Fruit fly (Drosophila melanogaster) whole organism, embryonic: ENCODE measurements around the gene CG8837.

ENCODE experiments used
- Blimp-1 ChIP-seq: fragments of 200-800 bp; sonication (Bioruptor generic); optimal IDR thresholded peaks from 3 replicates; lab custom pipeline; 2018; ENCODE audit warnings: missing biosample characterization, missing genetic modification characterization, mild to moderate bottlenecking, moderate library complexity, missing genetic modification reagents
- CG10366 ChIP-seq: fragments of 200-800 bp; sonication (Bioruptor generic); IDR thresholded peaks from 2 replicates; pipeline ENCODE4 v1.3.6; 2022; ENCODE audit warnings: missing biosample characterization, missing genetic modification characterization
- CG10462 ChIP-seq: fragments of 200-800 bp; sonication (Bioruptor generic); optimal IDR thresholded peaks from 2 replicates; lab custom pipeline; 2016; ENCODE audit warnings: missing biosample characterization, missing genetic modification characterization
- CG10959 ChIP-seq: fragments of 200-800 bp; sonication (Bioruptor generic); IDR thresholded peaks from 2 replicates; pipeline ENCODE4 v1.3.6; 2022; ENCODE audit warnings: missing biosample characterization, missing genetic modification characterization
- CG11398 ChIP-seq: fragments of 200-800 bp; sonication (Bioruptor generic); optimal IDR thresholded peaks from 2 replicates; lab custom pipeline; 2016; ENCODE audit warnings: missing biosample characterization, missing genetic modification characterization
- CG11560 ChIP-seq: fragments of 200-800 bp; sonication (Bioruptor generic); IDR thresholded peaks from 3 replicates; pipeline ENCODE4 v1.3.6; 2022; ENCODE audit warnings: missing biosample characterization, missing genetic modification characterization
- CG13296 ChIP-seq: fragments of 200-800 bp; sonication (Bioruptor generic); optimal IDR thresholded peaks from 3 replicates; lab custom pipeline; 2018; ENCODE audit warnings: missing biosample characterization, mild to moderate bottlenecking, missing genetic modification characterization
- CG13624 ChIP-seq: fragments of 200-800 bp; sonication (Bioruptor generic); optimal IDR thresholded peaks from 2 replicates; lab custom pipeline; 2016; ENCODE audit warnings: missing biosample characterization, missing genetic modification characterization
- CG13894 ChIP-seq: fragments of 200-800 bp; sonication (Bioruptor generic); optimal IDR thresholded peaks from 3 replicates; lab custom pipeline; 2018; ENCODE audit warnings: missing biosample characterization, mild to moderate bottlenecking, missing genetic modification characterization, moderate library complexity
- CG14860 ChIP-seq: fragments of 200-800 bp; sonication (Bioruptor generic); IDR thresholded peaks from 3 replicates; pipeline ENCODE4 v1.3.6; 2022; ENCODE audit warnings: missing biosample characterization, missing genetic modification characterization; ENCODE audit not compliant: partially characterized antibody
- CG17359 ChIP-seq: fragments of 200-800 bp; sonication (Bioruptor generic); optimal IDR thresholded peaks from 3 replicates; lab custom pipeline; 2018; ENCODE audit warnings: missing biosample characterization, mild to moderate bottlenecking, missing genetic modification characterization, moderate library complexity
- CG1832 ChIP-seq: fragments of 200-800 bp; sonication (Bioruptor generic); optimal IDR thresholded peaks from 2 replicates; lab custom pipeline; 2017; ENCODE audit warnings: missing biosample characterization, mild to moderate bottlenecking, missing genetic modification characterization, inconsistent platforms
- CG18599 ChIP-seq: fragments of 200-800 bp; sonication (Bioruptor generic); optimal IDR thresholded peaks from 3 replicates; lab custom pipeline; 2017; ENCODE audit warnings: missing biosample characterization, missing genetic modification characterization, mild to moderate bottlenecking, moderate library complexity, missing genetic modification reagents
- CG2678 ChIP-seq: fragments of 200-800 bp; sonication (Bioruptor generic); optimal IDR thresholded peaks from 3 replicates; lab custom pipeline; 2019; ENCODE audit warnings: missing biosample characterization, mild to moderate bottlenecking, missing genetic modification characterization, moderate library complexity
- CG31365 ChIP-seq: fragments of 200-800 bp; sonication (Bioruptor generic); optimal IDR thresholded peaks from 2 replicates; lab custom pipeline; 2018; ENCODE audit warnings: missing biosample characterization, mild to moderate bottlenecking, missing genetic modification characterization
- CG33557 ChIP-seq: fragments of 200-800 bp; sonication (Bioruptor generic); optimal IDR thresholded peaks from 2 replicates; lab custom pipeline; 2019; ENCODE audit warnings: missing biosample characterization, mild to moderate bottlenecking, missing genetic modification characterization, moderate library complexity
- CG3407 ChIP-seq: fragments of 200-800 bp; sonication (Bioruptor generic); optimal IDR thresholded peaks from 2 replicates; lab custom pipeline; 2018; ENCODE audit warnings: missing biosample characterization, mild to moderate bottlenecking, missing genetic modification characterization
- CG43689 ChIP-seq: fragments of 200-800 bp; sonication (Bioruptor generic); IDR thresholded peaks from 2 replicates; pipeline ENCODE4 v1.3.6; 2022; ENCODE audit warnings: missing biosample characterization, missing genetic modification characterization
- CG4820 ChIP-seq: fragments of 200-800 bp; sonication (Bioruptor generic); optimal IDR thresholded peaks from 3 replicates; lab custom pipeline; 2016; ENCODE audit warnings: missing biosample characterization, missing genetic modification characterization
- CG6791 ChIP-seq: fragments of 200-800 bp; sonication (Bioruptor generic); IDR thresholded peaks from 3 replicates; pipeline ENCODE4 v1.3.6; 2022; ENCODE audit warnings: missing biosample characterization, missing genetic modification characterization; ENCODE audit not compliant: partially characterized antibody
- CG7372 ChIP-seq: fragments of 200-800 bp; sonication (Bioruptor generic); IDR thresholded peaks from 2 replicates; pipeline ENCODE4 v1.3.6; 2022; ENCODE audit warnings: missing biosample characterization, missing genetic modification characterization
- CG7786 ChIP-seq: fragments of 200-800 bp; sonication (Bioruptor generic); optimal IDR thresholded peaks from 2 replicates; lab custom pipeline; 2016; ENCODE audit warnings: missing biosample characterization, missing genetic modification characterization
- CG8089 ChIP-seq: fragments of 200-800 bp; sonication (Bioruptor generic); optimal IDR thresholded peaks from 3 replicates; lab custom pipeline; 2016; ENCODE audit warnings: missing biosample characterization, missing genetic modification characterization
- D19B ChIP-seq: fragments of 200-800 bp; sonication (Bioruptor generic); optimal IDR thresholded peaks from 2 replicates; lab custom pipeline; 2017; ENCODE audit warnings: missing biosample characterization, mild to moderate bottlenecking, missing genetic modification characterization
- H15 ChIP-seq: fragments of 200-800 bp; sonication (Bioruptor generic); IDR thresholded peaks from 3 replicates; pipeline ENCODE4 v1.3.6; 2022; ENCODE audit warnings: missing biosample characterization, missing genetic modification characterization
- HLH54F ChIP-seq: fragments of 200-800 bp; sonication (Bioruptor generic); optimal IDR thresholded peaks from 3 replicates; lab custom pipeline; 2016; ENCODE audit warnings: missing biosample characterization, missing genetic modification characterization
- Rfx ChIP-seq: fragments of 200-800 bp; sonication (Bioruptor generic); IDR thresholded peaks from 2 replicates; pipeline ENCODE4 v1.3.6; 2022; ENCODE audit warnings: missing biosample characterization, missing genetic modification characterization
- Sry-β ChIP-seq: fragments of 200-800 bp; sonication (Bioruptor generic); optimal IDR thresholded peaks from 2 replicates; lab custom pipeline; 2018; ENCODE audit warnings: missing biosample characterization, mild to moderate bottlenecking, missing genetic modification characterization, moderate library complexity
- Stat92E ChIP-seq, 3 experiments: fragments of >200 bp in 2 of 3; fragments of 200-800 bp in 1 of 3; sonication (Bioruptor generic) in 1 of 3; optimal IDR thresholded peaks; 2 replicates each; lab custom pipeline; 2017 to 2019; ENCODE audit warnings: missing biosample characterization in 3 of 3, missing genetic modification characterization in 3 of 3, mild to moderate bottlenecking in 1 of 3, moderate library complexity in 1 of 3
- ase ChIP-seq: fragments of 200-800 bp; sonication (Bioruptor generic); IDR thresholded peaks from 3 replicates; pipeline ENCODE4 v1.3.6; 2022; ENCODE audit warnings: missing biosample characterization, missing genetic modification characterization
- br ChIP-seq: fragments of >200 bp; optimal IDR thresholded peaks from 2 replicates; lab custom pipeline; 2017
- ci ChIP-seq: fragments of 200-800 bp; sonication (Bioruptor generic); IDR thresholded peaks from 3 replicates; pipeline ENCODE4 v1.3.6; 2022; ENCODE audit warnings: missing biosample characterization, missing genetic modification characterization
- gem ChIP-seq: fragments of 200-800 bp; sonication (Bioruptor generic); optimal IDR thresholded peaks from 2 replicates; lab custom pipeline; 2019; ENCODE audit warnings: missing biosample characterization, mild to moderate bottlenecking, missing genetic modification characterization, moderate library complexity
- hkb ChIP-seq, 2 experiments: fragments of 200-800 bp in 1 of 2; fragments of >200 bp in 1 of 2; sonication (Bioruptor generic) in 1 of 2; IDR thresholded peaks in 1 of 2; optimal IDR thresholded peaks in 1 of 2; 2 replicates each; pipeline versions ENCODE4 v1.3.6 to Lab custom; 2017 to 2022; ENCODE audit warnings: missing biosample characterization in 1 of 2, missing genetic modification characterization in 1 of 2
- nom ChIP-seq: fragments of 200-800 bp; sonication (Bioruptor generic); optimal IDR thresholded peaks from 2 replicates; lab custom pipeline; 2017; ENCODE audit warnings: missing biosample characterization, missing genetic modification characterization, mild to moderate bottlenecking, moderate library complexity, missing genetic modification reagents
- org-1 ChIP-seq: fragments of 200-800 bp; sonication (Bioruptor generic); optimal IDR thresholded peaks from 2 replicates; lab custom pipeline; 2017; ENCODE audit warnings: missing biosample characterization, missing genetic modification characterization
- otp ChIP-seq: fragments of 200-800 bp; sonication (Bioruptor generic); IDR thresholded peaks from 3 replicates; pipeline ENCODE4, ENCODE4 v1.3.6; 2022; ENCODE audit warnings: missing biosample characterization, missing genetic modification characterization
- pfk ChIP-seq: fragments of 200-800 bp; sonication (Bioruptor generic); optimal IDR thresholded peaks from 2 replicates; lab custom pipeline; 2018; ENCODE audit warnings: missing biosample characterization, mild to moderate bottlenecking, missing genetic modification characterization, moderate library complexity
- psq ChIP-seq: fragments of 200-800 bp; sonication (Bioruptor generic); optimal IDR thresholded peaks from 2 replicates; lab custom pipeline; 2017; ENCODE audit warnings: missing biosample characterization, missing genetic modification characterization
- schlank ChIP-seq: fragments of 200-800 bp; sonication (Bioruptor generic); optimal IDR thresholded peaks from 2 replicates; lab custom pipeline; 2018; ENCODE audit warnings: missing biosample characterization, mild to moderate bottlenecking, missing genetic modification characterization
- sug ChIP-seq: fragments of 200-800 bp; optimal IDR thresholded peaks from 2 replicates; lab custom pipeline; 2019; ENCODE audit warnings: missing biosample characterization, mild to moderate bottlenecking, missing genetic modification characterization, moderate library complexity
- tin ChIP-seq: fragments of 200-800 bp; sonication (Bioruptor generic); optimal IDR thresholded peaks from 3 replicates; lab custom pipeline; 2016; ENCODE audit warnings: missing biosample characterization, missing genetic modification characterization
- trem ChIP-seq: fragments of 200-800 bp; optimal IDR thresholded peaks from 3 replicates; lab custom pipeline; 2019; ENCODE audit warnings: missing biosample characterization, mild to moderate bottlenecking, missing genetic modification characterization, moderate library complexity
- twi ChIP-seq: fragments of 200-800 bp; optimal IDR thresholded peaks from 2 replicates; lab custom pipeline; 2019; ENCODE audit warnings: missing biosample characterization, mild to moderate bottlenecking, missing genetic modification characterization, moderate library complexity
- vvl ChIP-seq: fragments of 200-800 bp; sonication (Bioruptor generic); IDR thresholded peaks from 2 replicates; pipeline ENCODE4 v1.3.6; 2022; ENCODE audit warnings: missing biosample characterization, missing genetic modification characterization
- zen ChIP-seq: fragments of 200-800 bp; sonication (Bioruptor generic); optimal IDR thresholded peaks from 3 replicates; lab custom pipeline; 2018; ENCODE audit warnings: missing biosample characterization, mild to moderate bottlenecking, missing genetic modification characterization, moderate library complexity

Gene CG8837

DNA sequence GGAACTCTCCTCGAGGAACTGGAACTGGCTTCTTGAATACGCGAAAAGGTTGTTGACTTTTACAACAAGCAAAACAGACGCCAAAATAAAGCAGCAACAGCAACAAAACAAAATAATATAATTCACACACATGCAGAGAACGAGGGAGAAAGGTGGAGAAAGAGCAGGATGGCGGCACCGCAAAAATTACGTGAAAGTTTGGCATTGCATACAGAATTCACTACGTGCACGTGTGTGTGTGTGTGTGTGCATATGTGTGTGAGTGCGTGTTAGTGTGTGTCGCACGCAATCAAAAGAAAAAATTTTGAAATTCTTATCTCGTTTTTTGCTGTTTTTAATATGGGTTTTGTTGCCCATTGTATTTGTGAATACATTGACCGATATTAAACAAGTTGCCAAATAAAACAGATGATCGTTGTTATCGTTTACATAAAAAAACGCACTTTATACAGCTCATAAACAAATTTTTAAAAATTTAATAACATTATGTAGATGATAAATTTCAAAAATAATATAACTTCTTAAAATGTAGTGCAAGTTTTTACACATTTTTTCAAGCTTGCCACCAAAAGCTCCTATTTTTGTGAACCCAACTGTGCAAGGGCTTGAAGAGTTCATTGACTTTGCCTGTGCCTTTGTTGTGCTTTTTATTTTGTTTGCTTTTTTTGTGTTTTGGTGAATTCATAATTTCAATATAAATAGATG lies 21.3 kb downstream of the CG8837 start (continued):
- TF ChIP-seq CG31365 (tag; lab: Kevin White, UChicago) (no peak), CG13624 (GFP tag; lab: Kevin White, UChicago) (no peak), hkb (optimal IDR thresholded peaks at IDR 0.05; lab: Kevin White, UChicago) (no peak), hkb (GFP tag; IDR thresholded peaks at IDR 0.05; lab: Robert Waterston, UW) (peak; percentile 38; the same call in 1 of the 2 replicates), br (no peak), zen (tag; lab: Kevin White, UChicago) (no peak), tin (GFP tag; lab: Kevin White, UChicago) (no peak), CG10959 (no peak), schlank (tag; lab: Kevin White, UChicago) (no peak), D19B (GFP tag; lab: Kevin White, UChicago) (no peak), CG14860 (GFP tag; lab: Robert Waterston, UW) (no peak), Stat92E (GFP tag; optimal IDR thresholded peaks at IDR 0.05; lab: Kevin White, UChicago) (no peak), CG2678 (peak; percentile 41), CG11398 (no peak), CG11560 (tag; lab: Robert Waterston, UW) (no peak), Sry-β (GFP tag; lab: Kevin White, UChicago) (no peak), CG4820 (GFP tag; lab: Kevin White, UChicago) (no peak), gem (peak; percentile 67), H15 (GFP tag; lab: Robert Waterston, UW) (no peak), pfk (GFP tag; lab: Kevin White, UChicago) (no peak), CG10462 (GFP tag; lab: Kevin White, UChicago) (no peak), CG6791 (GFP tag; lab: Robert Waterston, UW) (no peak), psq (GFP tag; lab: Kevin White, UChicago) (no peak), CG43689 (no peak), Rfx (GFP tag; lab: Robert Waterston, UW) (no peak), CG3407 (GFP tag; lab: Kevin White, UChicago) (no peak), trem (tag; lab: Kevin White, UChicago) (no peak), twi (tag; lab: Kevin White, UChicago) (no peak), CG13296 (GFP tag; lab: Kevin White, UChicago) (no peak), CG13894 (tag; lab: Kevin White, UChicago) (no peak), CG33557 (GFP tag; lab: Kevin White, UChicago) (no peak), HLH54F (GFP tag; lab: Kevin White, UChicago) (no peak)
- TF ChIP-seq, all 482 proteins: peak for 54

DNA sequence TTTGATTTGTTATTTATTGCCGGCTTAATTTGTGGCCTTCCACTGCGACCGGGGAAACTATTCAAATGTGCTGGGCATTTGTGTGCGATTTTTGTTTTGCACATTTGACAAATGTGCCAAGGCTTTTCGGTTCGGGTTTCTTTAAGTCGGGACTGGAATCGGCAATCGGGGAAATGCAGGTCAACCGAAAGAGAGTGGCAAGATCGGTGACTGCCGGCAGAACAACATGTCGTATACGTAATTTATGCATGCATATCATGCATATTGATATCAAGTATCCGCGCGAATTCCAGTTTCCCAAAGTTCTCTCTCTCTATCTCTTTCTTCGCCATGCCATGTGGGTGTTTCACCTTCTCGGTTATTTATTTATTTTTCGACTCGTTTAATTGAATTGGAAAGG lies 22.3 kb downstream of the CG8837 start:
- TF ChIP-seq CG7786 (no peak), CG7372 (peak; percentile 55)

DNA sequence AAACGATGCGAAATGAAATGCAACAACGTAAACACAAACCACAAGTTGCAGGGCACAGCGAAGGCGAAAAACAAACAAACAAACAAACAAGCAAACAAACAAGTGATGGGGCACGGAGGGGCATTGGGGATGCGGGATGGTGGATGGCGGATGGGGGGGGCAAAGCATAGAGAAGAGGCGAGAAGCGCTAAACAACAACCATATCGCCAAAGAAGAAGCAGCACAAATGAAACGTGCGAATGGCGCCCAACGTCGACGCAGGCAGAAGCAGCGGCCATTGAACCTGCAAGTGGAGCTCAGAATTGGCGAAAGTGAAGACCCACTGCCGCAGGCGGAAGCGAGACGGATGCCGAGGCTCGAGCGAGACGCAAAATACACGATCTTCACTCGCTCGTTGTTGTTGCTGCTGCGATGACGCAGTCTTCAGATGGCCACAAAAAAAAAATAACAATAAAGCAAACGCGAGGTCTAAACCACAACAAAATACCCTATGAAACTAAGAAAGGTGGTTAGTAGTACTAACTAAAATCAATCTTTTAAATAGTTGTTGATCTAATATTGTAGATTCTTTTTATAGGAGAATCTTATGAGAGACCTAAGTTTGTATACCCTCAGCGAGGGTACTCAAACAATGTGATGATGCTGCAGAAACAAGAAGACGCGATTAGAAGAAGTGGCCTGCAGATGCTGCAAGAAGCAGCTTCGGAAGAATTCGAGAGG lies 25.9 kb downstream of the CG8837 start:
- TF ChIP-seq ase (no peak), nom (GFP tag; lab: Kevin White, UChicago) (peak; percentile 8), CG8089 (GFP tag; lab: Kevin White, UChicago) (no peak), CG2678 (peak; percentile 6), CG10366 (GFP tag; lab: Robert Waterston, UW) (peak; percentile 35; the same call in 1 of the 2 replicates), Blimp-1 (peak; percentile 81), ci (GFP tag; lab: Robert Waterston, UW) (peak; percentile 60; the same call in 1 of the 3 replicates), CG17359 (no peak), sug (no peak), CG1832 (GFP tag; lab: Kevin White, UChicago) (peak; percentile 20), CG18599 (GFP tag; lab: Kevin White, UChicago) (peak; percentile 5), CG3407 (GFP tag; lab: Kevin White, UChicago) (peak; percentile 11), otp (GFP tag; lab: Robert Waterston, UW) (no peak), vvl (GFP tag; lab: Robert Waterston, UW) (peak; percentile 55), org-1 (GFP tag; lab: Kevin White, UChicago) (no peak)
